Worm (Caenorhabditis elegans): ENCODE measurements around the gene srh-257.

Gene srh-257

ce11 chrV:15388820-15389384 lies 18.1 kb upstream of the srh-257 start, which contains the start of gene srh-170:
TSS of gene srh-170 (minus strand) at chrV:15388870.
- TF ChIP-seq ceh-16 (tag; optimal IDR thresholded peaks at IDR 0.05) = no peak
- no peak for TF ChIP-seq ztf-11 (tag; optimal IDR thresholded peaks at IDR 0.05)
- no peak for TF ChIP-seq skn-1 (tag; optimal IDR thresholded peaks at IDR 0.05)
- TF ChIP-seq nhr-6 (tag; optimal IDR thresholded peaks at IDR 0.05) = no peak
- no peak for TF ChIP-seq sem-4 (tag; optimal IDR thresholded peaks at IDR 0.05)

DNA sequence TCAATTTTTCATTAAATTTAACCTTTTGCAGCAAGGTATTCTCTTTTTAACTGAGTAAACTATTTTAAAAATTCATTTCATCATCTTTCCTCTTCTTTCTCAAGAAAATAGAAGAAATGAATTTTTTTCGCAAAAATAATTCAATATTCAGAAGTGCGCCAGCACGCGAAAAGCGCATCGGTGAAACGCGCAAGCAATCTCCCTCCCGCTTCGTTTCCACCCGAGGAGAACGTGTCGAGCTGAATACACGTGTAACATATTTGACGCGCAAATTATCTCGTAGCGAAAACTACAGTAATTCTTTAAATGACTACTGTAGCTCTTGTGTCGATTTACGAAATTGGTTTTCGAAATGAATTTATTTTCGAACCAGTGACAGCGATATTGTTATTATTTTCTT lies 15.0 kb upstream of the srh-257 start:
- TF ChIP-seq nhr-6 (tag; optimal IDR thresholded peaks at IDR 0.05) (no peak), aly-2 (tag; optimal IDR thresholded peaks at IDR 0.05) (no peak), sma-9 (GFP tag; optimal IDR thresholded peaks at IDR 0.05) (no peak), sma-9 (tag; optimal IDR thresholded peaks at IDR 0.05) (no peak), nhr-77 (tag; optimal IDR thresholded peaks at IDR 0.05) (no peak), nhr-23 (tag; optimal IDR thresholded peaks at IDR 0.05) (no peak), mab-5 (tag; optimal IDR thresholded peaks at IDR 0.05) (no peak), nhr-11 (tag; optimal IDR thresholded peaks at IDR 0.05) (no peak), lin-39 (tag; optimal IDR thresholded peaks at IDR 0.05) (no peak), nhr-21 (tag; optimal IDR thresholded peaks at IDR 0.05) (no peak), nhr-237 (tag; optimal IDR thresholded peaks at IDR 0.05) (no peak), ama-1 (optimal IDR thresholded peaks at IDR 0.05) (no peak), F13H6.1 (tag; optimal IDR thresholded peaks at IDR 0.05) (no peak), lin-13 (GFP tag; optimal IDR thresholded peaks at IDR 0.05) (no peak), unc-62 (GFP tag; optimal IDR thresholded peaks at IDR 0.05) (no peak), nhr-25 (tag; optimal IDR thresholded peaks at IDR 0.05) (no peak), elt-1 (tag; optimal IDR thresholded peaks at IDR 0.05) (no peak), lsy-2 (tag; optimal IDR thresholded peaks at IDR 0.05) (no peak), gmeb-1 (tag; optimal IDR thresholded peaks at IDR 0.05) (no peak)

DNA sequence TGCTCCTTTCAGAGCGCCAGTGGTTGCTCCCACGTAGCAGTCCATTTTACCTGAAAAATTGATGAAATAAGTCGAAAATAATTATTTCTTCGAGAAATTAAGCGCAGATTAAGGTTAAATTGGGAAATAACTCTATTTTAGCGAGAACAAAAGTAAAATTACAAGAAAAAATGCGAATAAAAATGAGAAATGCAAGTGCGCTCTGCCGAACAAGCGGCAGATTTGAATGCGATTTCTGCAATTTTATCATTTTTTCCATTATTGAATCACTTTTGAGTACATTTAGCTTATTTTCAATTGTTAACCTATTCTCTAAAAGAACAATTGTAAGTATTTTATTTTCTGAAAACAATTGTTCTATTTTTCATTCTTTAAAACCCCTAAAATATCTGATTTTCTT lies 12.1 kb upstream of the srh-257 start, which contains the start of gene T06E6.1:
TSS of gene T06E6.1 (minus strand) at position 56 of the 400 bp plus-strand sequence.
- TF ChIP-seq lin-13 (GFP tag; optimal IDR thresholded peaks at IDR 0.05) (peak; percentile 28), elt-1 (tag; optimal IDR thresholded peaks at IDR 0.05) (no peak), nhr-12 (tag; optimal IDR thresholded peaks at IDR 0.05) (no peak), ztf-4 (tag; optimal IDR thresholded peaks at IDR 0.05) (no peak), nhr-129 (tag; optimal IDR thresholded peaks at IDR 0.05) (no peak), unc-55 (GFP tag; optimal IDR thresholded peaks at IDR 0.05) (peak; percentile 5), lsy-2 (tag; optimal IDR thresholded peaks at IDR 0.05) (peak in 1 of 2 experiments; percentile 23), gmeb-1 (tag; optimal IDR thresholded peaks at IDR 0.05) (peak; percentile 68)

DNA sequence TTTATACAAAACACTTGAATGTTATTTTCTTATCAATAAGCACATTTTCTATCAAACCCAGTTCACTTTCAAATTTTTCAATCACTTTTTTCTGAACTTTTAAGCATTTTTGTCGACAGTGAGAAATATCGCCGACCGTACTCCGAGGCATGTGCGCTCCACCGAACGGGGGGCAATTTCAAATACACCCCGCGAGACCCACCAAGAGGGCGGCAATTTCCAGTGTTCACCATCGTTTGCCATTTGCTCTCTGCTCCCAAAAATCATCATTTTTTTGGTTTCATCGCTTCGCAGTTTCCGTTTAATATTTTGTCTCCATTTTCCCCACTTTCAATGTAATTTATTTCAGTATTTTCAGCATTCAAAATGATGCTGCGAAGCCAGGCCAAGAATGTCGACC lies 11.7 kb upstream of the srh-257 start, which contains the start of gene cyb-3:
TSS of gene cyb-3 (plus strand) at position 350 of the 400 bp plus-strand sequence.
- TF ChIP-seq ceh-82 (tag; optimal IDR thresholded peaks at IDR 0.05) (no peak), ztf-11 (tag; optimal IDR thresholded peaks at IDR 0.05) (no peak), nhr-6 (tag; optimal IDR thresholded peaks at IDR 0.05) (no peak), ztf-4 (tag; optimal IDR thresholded peaks at IDR 0.05) (no peak), aly-2 (tag; optimal IDR thresholded peaks at IDR 0.05) (no peak), snpc-4 (tag; optimal IDR thresholded peaks at IDR 0.05) (no peak), egl-27 (tag; optimal IDR thresholded peaks at IDR 0.05) (no peak), skn-1 (tag; optimal IDR thresholded peaks at IDR 0.05) (no peak), nhr-11 (tag; optimal IDR thresholded peaks at IDR 0.05) (no peak)

DNA sequence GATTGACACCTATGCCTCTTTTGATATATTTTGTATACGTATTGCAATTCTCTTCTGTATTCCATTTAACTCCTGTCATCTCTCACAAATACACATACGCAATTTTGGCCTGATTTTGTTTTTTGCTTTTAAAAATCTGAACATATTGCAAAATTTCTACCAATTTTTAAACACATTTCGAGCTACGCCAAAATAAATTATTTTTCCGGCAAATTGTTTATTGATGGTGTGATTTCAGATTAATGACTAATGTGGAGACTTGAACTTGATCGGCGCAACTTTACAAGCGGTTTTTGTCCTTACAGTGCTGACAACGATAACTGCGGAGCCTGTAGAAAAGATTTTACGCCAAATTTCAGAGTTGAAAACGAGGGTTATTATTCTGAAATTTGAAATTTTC lies 9.9 kb upstream of the srh-257 start:
- TF ChIP-seq sma-9 (GFP tag; optimal IDR thresholded peaks at IDR 0.05) (no peak), sma-9 (tag; optimal IDR thresholded peaks at IDR 0.05) (no peak), mab-5 (tag; optimal IDR thresholded peaks at IDR 0.05) (no peak), peb-1 (tag; optimal IDR thresholded peaks at IDR 0.05) (no peak), nhr-77 (tag; optimal IDR thresholded peaks at IDR 0.05) (no peak), unc-55 (GFP tag; optimal IDR thresholded peaks at IDR 0.05) (no peak)

DNA sequence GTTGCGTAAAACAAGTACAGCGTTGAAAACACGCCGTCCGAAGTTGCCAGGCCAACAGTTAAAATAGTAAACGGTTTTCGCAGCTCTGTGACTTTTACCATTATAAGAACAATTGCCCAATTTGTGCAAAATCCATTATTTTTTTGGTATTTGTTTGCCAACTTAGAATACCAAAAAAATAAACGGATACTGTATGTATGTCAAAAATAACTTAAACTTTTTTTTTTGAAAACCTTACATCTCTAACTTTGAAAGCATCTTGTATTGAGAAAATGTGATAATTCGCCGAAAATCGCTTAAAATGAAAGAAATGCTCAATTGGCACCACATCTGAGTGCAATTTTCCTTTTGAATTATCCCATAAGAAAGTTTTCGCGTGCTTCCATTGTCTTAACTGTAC lies 8.3 kb upstream of the srh-257 start, which contains the start of gene fbxa-199:
TSS of gene fbxa-199 (minus strand) at position 101 of the 400 bp plus-strand sequence.
- TF ChIP-seq ztf-1 (GFP tag; conservative IDR thresholded peaks at IDR 0.05) (no peak), nhr-21 (tag; optimal IDR thresholded peaks at IDR 0.05) (no peak), unc-39 (tag; optimal IDR thresholded peaks at IDR 0.05) (no peak), fos-1 (tag; optimal IDR thresholded peaks at IDR 0.05) (no peak), sem-4 (tag; optimal IDR thresholded peaks at IDR 0.05) (no peak), ZK546.5 (tag; optimal IDR thresholded peaks at IDR 0.05) (no peak), mab-5 (tag; optimal IDR thresholded peaks at IDR 0.05) (no peak)
